Fruit fly (Drosophila melanogaster) whole organism, adult: ENCODE results near the gene CG10651.
A peak's percentile ranks its signal among the peaks of the same experiment; 100 is the strongest.

ENCODE experiments used
- CG11617 ChIP-seq: fragments of 200-800 bp; sonication (Bioruptor generic); optimal IDR thresholded peaks from 2 replicates; lab custom pipeline; 2017; ENCODE audit warnings: mild to moderate bottlenecking, missing biosample characterization, missing genetic modification reagents, missing genetic modification characterization
- CG12768 ChIP-seq: fragments of 200-800 bp; sonication (Bioruptor generic); optimal IDR thresholded peaks from 2 replicates; lab custom pipeline; 2017; ENCODE audit warnings: missing biosample characterization, missing genetic modification characterization, mild to moderate bottlenecking, moderate library complexity, missing genetic modification reagents
- CG14711 ChIP-seq: fragments of 200-800 bp; sonication (Bioruptor generic); optimal IDR thresholded peaks from 2 replicates; lab custom pipeline; 2018; ENCODE audit warnings: missing biosample characterization, mild to moderate bottlenecking, missing genetic modification characterization, moderate library complexity
- CG1620 ChIP-seq: fragments of 200-800 bp; sonication (Bioruptor generic); optimal IDR thresholded peaks from 2 replicates; lab custom pipeline; 2016; ENCODE audit warnings: missing biosample characterization, missing genetic modification characterization
- CG33017 ChIP-seq: fragments of 200-800 bp; sonication (Bioruptor generic); optimal IDR thresholded peaks from 2 replicates; lab custom pipeline; 2018; ENCODE audit warnings: missing biosample characterization, mild to moderate bottlenecking, missing genetic modification characterization, moderate library complexity
- CG5204 ChIP-seq: fragments of 200-800 bp; sonication (Bioruptor generic); optimal IDR thresholded peaks from 2 replicates; lab custom pipeline; 2016; ENCODE audit warnings: missing biosample characterization, missing genetic modification characterization
- CG7045 ChIP-seq: fragments of 200-800 bp; sonication (Bioruptor generic); optimal IDR thresholded peaks from 2 replicates; lab custom pipeline; 2017; ENCODE audit warnings: missing biosample characterization, mild to moderate bottlenecking, missing genetic modification characterization
- CG7101 ChIP-seq: fragments of 200-800 bp; sonication (Bioruptor generic); optimal IDR thresholded peaks from 2 replicates; lab custom pipeline; 2018; ENCODE audit warnings: missing biosample characterization, mild to moderate bottlenecking, missing genetic modification characterization, moderate library complexity
- Clk ChIP-seq: fragments of 200-800 bp; sonication (Bioruptor generic); optimal IDR thresholded peaks from 2 replicates; lab custom pipeline; 2017; ENCODE audit warnings: missing biosample characterization, missing genetic modification characterization
- Crg-1 ChIP-seq: fragments of 200-800 bp; sonication (Bioruptor generic); optimal IDR thresholded peaks from 2 replicates; lab custom pipeline; 2016; ENCODE audit warnings: missing biosample characterization, missing genetic modification characterization
- Hr96 ChIP-seq: fragments of 200-800 bp; sonication (Bioruptor generic); optimal IDR thresholded peaks from 2 replicates; lab custom pipeline; 2016; ENCODE audit warnings: missing biosample characterization, missing genetic modification characterization
- Mnt ChIP-seq: fragments of 200-800 bp; sonication (Bioruptor generic); optimal IDR thresholded peaks from 2 replicates; lab custom pipeline; 2016; ENCODE audit warnings: missing biosample characterization, mild to moderate bottlenecking, missing genetic modification characterization
- bab1 ChIP-seq: fragments of 200-800 bp; sonication (Bioruptor generic); optimal IDR thresholded peaks from 3 replicates; lab custom pipeline; 2019; ENCODE audit warnings: missing biosample characterization, mild to moderate bottlenecking, missing genetic modification characterization, moderate library complexity
- cic ChIP-seq: fragments of 200-800 bp; sonication (Bioruptor generic); optimal IDR thresholded peaks from 2 replicates; lab custom pipeline; 2017; ENCODE audit warnings: missing biosample characterization, mild to moderate bottlenecking, missing genetic modification characterization, moderate library complexity
- cnc ChIP-seq, 2 experiments: fragments of >200 bp; optimal IDR thresholded peaks; 2 replicates each; lab custom pipeline; 2017
- kay ChIP-seq: fragments of 200-800 bp; sonication (Bioruptor generic); peaks from one replicate; lab custom pipeline; 2016; ENCODE audit warnings: missing biosample characterization, missing genetic modification characterization, borderline replicate concordance
- ovo ChIP-seq: fragments of 200-800 bp; sonication (Bioruptor generic); optimal IDR thresholded peaks from 2 replicates; lab custom pipeline; 2016; ENCODE audit warnings: missing biosample characterization, missing genetic modification characterization
- pad ChIP-seq: fragments of 200-800 bp; sonication (Bioruptor generic); optimal IDR thresholded peaks from 3 replicates; lab custom pipeline; 2017; ENCODE audit warnings: missing biosample characterization, missing genetic modification characterization, mild to moderate bottlenecking, moderate library complexity, missing genetic modification reagents
- tj ChIP-seq: fragments of 200-800 bp; sonication (Bioruptor generic); optimal IDR thresholded peaks from 3 replicates; lab custom pipeline; 2017; ENCODE audit warnings: missing biosample characterization, mild to moderate bottlenecking, missing genetic modification characterization, moderate library complexity
- toe ChIP-seq: fragments of 200-800 bp; sonication (Bioruptor generic); optimal IDR thresholded peaks from 2 replicates; lab custom pipeline; 2016; ENCODE audit warnings: missing biosample characterization, missing genetic modification characterization

Gene CG10651

dm6 chr2L:20134823-20135222, at the start of gene CG10651:
Gene CG10651, minus strand, starts transcription at chr2L:20134923.
- no peak for TF ChIP-seq CG33017 (tag; lab: Kevin White, UChicago)
- no peak for TF ChIP-seq Mnt (GFP tag; lab: Kevin White, UChicago)
- TF ChIP-seq bab1: no peak
- TF ChIP-seq pad (GFP tag; lab: Kevin White, UChicago): no peak
- TF ChIP-seq Clk (GFP tag; lab: Kevin White, UChicago): no peak
- no peak for TF ChIP-seq Hr96
- no peak for TF ChIP-seq CG11617 (GFP tag; lab: Kevin White, UChicago)
- no peak for TF ChIP-seq CG5204 (GFP tag; lab: Kevin White, UChicago)
- TF ChIP-seq cnc (optimal IDR thresholded peaks at IDR 0.05; lab: Kevin White, UChicago): no peak
- no peak for TF ChIP-seq kay

DNA sequence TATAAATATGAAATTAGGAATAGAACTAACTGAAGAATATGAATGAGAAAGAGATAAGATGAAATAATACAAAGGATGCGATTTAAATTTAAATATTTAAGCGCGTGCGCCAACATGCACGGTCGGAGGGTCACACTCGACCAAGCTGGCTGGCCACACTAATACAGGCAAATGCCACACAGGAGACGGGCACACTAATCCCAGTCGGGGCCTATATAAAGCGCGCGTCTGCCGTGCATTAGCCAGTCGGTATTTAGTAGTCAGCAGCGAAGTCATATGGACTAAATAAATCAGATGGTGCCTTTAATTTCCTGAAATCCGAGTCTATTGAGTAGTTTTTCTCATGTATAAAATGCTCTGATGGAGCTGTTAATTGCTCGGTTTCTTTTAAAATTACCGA, 13.6 kb upstream of the CG10651 start:
- TF ChIP-seq CG7101: no peak
- peak; percentile 5 for TF ChIP-seq bab1

DNA sequence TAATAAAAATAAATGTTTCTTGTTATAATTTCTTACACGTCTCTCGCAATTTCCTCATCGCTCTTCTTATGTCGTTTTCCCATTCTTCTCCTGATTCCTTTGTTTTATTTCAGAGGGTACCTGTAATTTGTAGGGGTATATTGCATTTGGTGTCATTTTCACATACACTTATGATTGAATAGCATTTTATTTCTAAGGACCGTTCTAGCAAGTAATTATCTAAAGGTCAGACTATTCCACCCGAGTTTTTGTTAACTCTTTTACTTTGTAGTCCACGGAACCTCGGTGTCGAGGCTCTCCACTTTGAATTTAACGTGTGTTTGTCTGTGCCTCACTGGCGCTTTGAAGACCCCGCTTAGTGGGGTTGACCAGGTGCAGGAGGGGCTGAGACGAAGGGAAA, 11.5 kb upstream of the CG10651 start:
- TF ChIP-seq CG33017 (tag; lab: Kevin White, UChicago): no peak
- TF ChIP-seq tj (GFP tag; lab: Kevin White, UChicago): no peak
- no peak for TF ChIP-seq CG5204 (GFP tag; lab: Kevin White, UChicago)
- no peak for TF ChIP-seq toe (GFP tag; lab: Kevin White, UChicago)
- no peak for TF ChIP-seq Mnt (GFP tag; lab: Kevin White, UChicago)
- no peak for TF ChIP-seq cnc (optimal IDR thresholded peaks at IDR 0.05; lab: Kevin White, UChicago)
- TF ChIP-seq pad (GFP tag; lab: Kevin White, UChicago): no peak
- TF ChIP-seq CG11617 (GFP tag; lab: Kevin White, UChicago): no peak
- TF ChIP-seq CG12768 (GFP tag; lab: Kevin White, UChicago): no peak
- no peak for TF ChIP-seq CG14711 (tag; lab: Kevin White, UChicago)
- no peak for TF ChIP-seq Crg-1 (GFP tag; lab: Kevin White, UChicago)
- no peak for TF ChIP-seq cic (GFP tag; lab: Kevin White, UChicago)
- TF ChIP-seq CG1620 (GFP tag; lab: Kevin White, UChicago): no peak
- no peak for TF ChIP-seq kay
- no peak for TF ChIP-seq ovo (GFP tag; lab: Kevin White, UChicago)
- no peak for TF ChIP-seq Clk (GFP tag; lab: Kevin White, UChicago)

dm6 chr2L:20121233-20121551, 13.5 kb downstream of the CG10651 start:
- TF ChIP-seq pad (GFP tag; lab: Kevin White, UChicago): no peak
- TF ChIP-seq bab1: no peak
- TF ChIP-seq CG11617 (GFP tag; lab: Kevin White, UChicago): no peak
- TF ChIP-seq kay: no peak
- TF ChIP-seq Clk (GFP tag; lab: Kevin White, UChicago): no peak
- TF ChIP-seq Hr96: no peak
- TF ChIP-seq Crg-1 (GFP tag; lab: Kevin White, UChicago): no peak
- no peak for TF ChIP-seq CG12768 (GFP tag; lab: Kevin White, UChicago)
- TF ChIP-seq Mnt (GFP tag; lab: Kevin White, UChicago): no peak
- no peak for TF ChIP-seq tj (GFP tag; lab: Kevin White, UChicago)
- no peak for TF ChIP-seq ovo (GFP tag; lab: Kevin White, UChicago)
- no peak for TF ChIP-seq CG7101
- no peak for TF ChIP-seq CG33017 (tag; lab: Kevin White, UChicago)
- no peak for TF ChIP-seq CG5204 (GFP tag; lab: Kevin White, UChicago)
- TF ChIP-seq CG14711 (tag; lab: Kevin White, UChicago): no peak

dm6 chr2L:20120388-20121232, 14.1 kb downstream of the CG10651 start:
- TF ChIP-seq toe (GFP tag; lab: Kevin White, UChicago) (peak; percentile 80), CG12768 (GFP tag; lab: Kevin White, UChicago) (no peak), CG11617 (GFP tag; lab: Kevin White, UChicago) (peak; percentile 50), cic (GFP tag; lab: Kevin White, UChicago) (no peak), Crg-1 (GFP tag; lab: Kevin White, UChicago) (peak; percentile 74), CG33017 (tag; lab: Kevin White, UChicago) (peak; percentile 35), Clk (GFP tag; lab: Kevin White, UChicago) (no peak), Mnt (GFP tag; lab: Kevin White, UChicago) (peak; percentile 68), cnc (optimal IDR thresholded peaks at IDR 0.05; lab: Kevin White, UChicago) (no peak), CG7101 (peak; percentile 69), CG14711 (tag; lab: Kevin White, UChicago) (peak; percentile 40), pad (GFP tag; lab: Kevin White, UChicago) (peak; percentile 100), ovo (GFP tag; lab: Kevin White, UChicago) (peak; percentile 60), CG7045 (peak; percentile 69), bab1 (peak; percentile 67), CG5204 (GFP tag; lab: Kevin White, UChicago) (peak; percentile 68), CG1620 (GFP tag; lab: Kevin White, UChicago) (peak; percentile 89), Hr96 (peak; percentile 82), tj (GFP tag; lab: Kevin White, UChicago) (peak; percentile 25), kay (no peak)

DNA sequence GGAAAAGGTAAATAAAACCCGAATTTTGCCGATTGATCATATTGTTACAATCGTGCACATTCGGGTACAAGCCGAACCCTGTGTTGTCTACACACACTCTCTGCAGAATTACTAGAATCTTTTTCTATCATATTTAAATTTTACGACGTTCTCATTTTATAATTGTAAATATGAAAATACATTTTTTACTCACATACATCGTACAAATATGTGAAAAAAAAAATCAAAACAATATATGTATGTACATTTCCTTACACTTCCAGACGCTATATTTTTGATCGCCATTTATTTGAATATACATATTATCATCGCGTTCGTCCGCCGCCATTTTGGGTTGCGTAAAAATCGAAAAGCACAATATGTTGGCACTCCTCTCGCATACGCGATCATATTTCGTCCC, 17.0 kb downstream of the CG10651 start:
- TF ChIP-seq kay (peak; percentile 25), CG5204 (GFP tag; lab: Kevin White, UChicago) (no peak), bab1 (no peak)
